Fruit fly (Drosophila melanogaster): ENCODE results near the gene mfas.

Gene mfas

dm6 chr3R:11974631-11975030 is 18.5 kb downstream of the mfas start, which contains the start of gene Tango9 (continued):
- TF ChIP-seq net (GFP tag; optimal IDR thresholded peaks at IDR 0.05), result peak; percentile 33
- TF ChIP-seq CG8632 (GFP tag; optimal IDR thresholded peaks at IDR 0.05), result peak; percentile 12
- TF ChIP-seq dsx (GFP tag; optimal IDR thresholded peaks at IDR 0.05; ENCODE audit: poor library complexity, severe bottlenecking), result peak; percentile 24
- no peak for TF ChIP-seq CG4318 (GFP tag; optimal IDR thresholded peaks at IDR 0.05)
- TF ChIP-seq Sox102F (GFP tag; optimal IDR thresholded peaks at IDR 0.05), result peak; percentile 37
- no peak for TF ChIP-seq CG6854 (GFP tag; optimal IDR thresholded peaks at IDR 0.05)
- TF ChIP-seq Ets21C (GFP tag; optimal IDR thresholded peaks at IDR 0.05), result no peak
- no peak for TF ChIP-seq Smox (GFP tag; optimal IDR thresholded peaks at IDR 0.05)
- TF ChIP-seq vri (GFP tag; optimal IDR thresholded peaks at IDR 0.05), result peak; percentile 29
- peak; percentile 47 for TF ChIP-seq Ets96B (tag; optimal IDR thresholded peaks at IDR 0.05)
- TF ChIP-seq CG7368 (GFP tag; optimal IDR thresholded peaks at IDR 0.05), result peak; percentile 38
- TF ChIP-seq CG6163 (GFP tag; IDR thresholded peaks at IDR 0.05), result peak; percentile 63; the same call in 2 of the 3 replicates
- peak; percentile 45 for TF ChIP-seq CG1621 (tag; optimal IDR thresholded peaks at IDR 0.05)
- TF ChIP-seq fd85E (GFP tag; optimal IDR thresholded peaks at IDR 0.05), result no peak
- TF ChIP-seq OdsH (GFP tag; optimal IDR thresholded peaks at IDR 0.05), result peak; percentile 4
- TF ChIP-seq Hr39 (GFP tag; optimal IDR thresholded peaks at IDR 0.05), result peak; percentile 60
- TF ChIP-seq esn (GFP tag; optimal IDR thresholded peaks at IDR 0.05), result peak; percentile 59
- peak; percentile 25 for TF ChIP-seq CG6808 (GFP tag; optimal IDR thresholded peaks at IDR 0.05)
- peak; percentile 55 for TF ChIP-seq topi (GFP tag; optimal IDR thresholded peaks at IDR 0.05)

dm6 chr3R:11973826-11974225 is 19.3 kb downstream of the mfas start:
- TF ChIP-seq CG15336 (GFP tag; IDR thresholded peaks at IDR 0.05), result no peak
- TF ChIP-seq svp (GFP tag), result peak; percentile 97

- no peak for TF ChIP-seq pdm3 (GFP tag; optimal IDR thresholded peaks at IDR 0.05)
- TF ChIP-seq CG15336 (GFP tag; IDR thresholded peaks at IDR 0.05), result no peak
- no peak for TF ChIP-seq vri (GFP tag; optimal IDR thresholded peaks at IDR 0.05)
- no peak for TF ChIP-seq cyc (GFP tag; optimal IDR thresholded peaks at IDR 0.05)
- TF ChIP-seq CG32006 (GFP tag; optimal IDR thresholded peaks at IDR 0.05), result no peak
- TF ChIP-seq Ets96B (tag; optimal IDR thresholded peaks at IDR 0.05), result no peak
- no peak for TF ChIP-seq CG6808 (GFP tag; optimal IDR thresholded peaks at IDR 0.05)
- TF ChIP-seq CG6276 (GFP tag; optimal IDR thresholded peaks at IDR 0.05), result no peak
- no peak for TF ChIP-seq Ets21C (GFP tag; optimal IDR thresholded peaks at IDR 0.05)
- TF ChIP-seq fkh (GFP tag; optimal IDR thresholded peaks at IDR 0.05), result no peak
- TF ChIP-seq acj6 (GFP tag; optimal IDR thresholded peaks at IDR 0.05), result no peak
- TF ChIP-seq net (GFP tag; optimal IDR thresholded peaks at IDR 0.05), result no peak
Observed at dm6 chr3R:11971394-11971793, 21.7 kb downstream of the mfas start, which contains the start of gene GC2. GC2 (plus strand) TSS chr3R:11971694.

- TF ChIP-seq Eip78C (GFP tag) (peak; percentile 73), Gug (GFP tag; IDR thresholded peaks at IDR 0.05) (peak; percentile 45; the same call in 1 of the 2 replicates), CG10631 (GFP tag; optimal IDR thresholded peaks at IDR 0.05) (peak; percentile 12), CG3919 (GFP tag; optimal IDR thresholded peaks at IDR 0.05) (peak; percentile 8), dac (GFP tag; optimal IDR thresholded peaks at IDR 0.05) (no peak), Met (GFP tag; optimal IDR thresholded peaks at IDR 0.05) (peak; percentile 15), esn (GFP tag; optimal IDR thresholded peaks at IDR 0.05) (no peak), CG6276 (GFP tag; optimal IDR thresholded peaks at IDR 0.05) (peak; percentile 70), salr (GFP tag; optimal IDR thresholded peaks at IDR 0.05) (no peak), lz (GFP tag; optimal IDR thresholded peaks at IDR 0.05) (no peak), eg (GFP tag; IDR thresholded peaks at IDR 0.05) (peak; percentile 56; the same call in 1 of the 3 replicates), Ets96B (tag; optimal IDR thresholded peaks at IDR 0.05) (peak; percentile 7), Hr4 (GFP tag; optimal IDR thresholded peaks at IDR 0.05) (peak; percentile 64), Ets21C (GFP tag; optimal IDR thresholded peaks at IDR 0.05) (no peak), svp (GFP tag) (peak; percentile 47), CG8119 (GFP tag; IDR thresholded peaks at IDR 0.05) (peak; percentile 70), CG10669 (GFP tag; optimal IDR thresholded peaks at IDR 0.05) (peak; percentile 9), CG15336 (GFP tag; IDR thresholded peaks at IDR 0.05) (peak; percentile 77), acj6 (GFP tag; optimal IDR thresholded peaks at IDR 0.05) (peak; percentile 44), Lpt (GFP tag; optimal IDR thresholded peaks at IDR 0.05) (peak; percentile 37), CG4318 (GFP tag; optimal IDR thresholded peaks at IDR 0.05) (no peak), Sox14 (GFP tag; optimal IDR thresholded peaks at IDR 0.05) (peak; percentile 35), CG34406 (GFP tag; optimal IDR thresholded peaks at IDR 0.05) (no peak), CG32006 (GFP tag; optimal IDR thresholded peaks at IDR 0.05) (peak; percentile 73), CG6163 (GFP tag; IDR thresholded peaks at IDR 0.05) (peak; percentile 57; the same call in 2 of the 3 replicates), CG11762 (GFP tag; optimal IDR thresholded peaks at IDR 0.05; ENCODE audit: insufficient read depth) (no peak), net (GFP tag; optimal IDR thresholded peaks at IDR 0.05) (peak; percentile 36), achi (GFP tag; optimal IDR thresholded peaks at IDR 0.05) (peak; percentile 36), OdsH (GFP tag; optimal IDR thresholded peaks at IDR 0.05) (peak; percentile 49), Hr39 (GFP tag; optimal IDR thresholded peaks at IDR 0.05) (no peak), vri (GFP tag; optimal IDR thresholded peaks at IDR 0.05) (no peak)
Observed at dm6 chr3R:11969217-11969616, 23.9 kb downstream of the mfas start.

All from whole organism, prepupa.